Worm (Caenorhabditis elegans) whole organism, L4 larva: ENCODE measurements around the gene R03H10.7.

Experiments used
- D1046.2 ChIP-seq: fragments of 200-800 bp; sonication (Bioruptor generic); IDR thresholded peaks from 2 replicates; pipeline ENCODE4 v1.3.6; 2022; ENCODE audit warnings: missing genetic modification characterization, missing compliant biosample characterization
- T26A8.4 ChIP-seq: fragments of 200-800 bp; sonication (Bioruptor generic); IDR thresholded peaks from 2 replicates; pipeline ENCODE4 v1.3.6; 2022; ENCODE audit warnings: missing genetic modification characterization, missing compliant biosample characterization
- Y48G9A.11 ChIP-seq: fragments of 200-800 bp; sonication (Bioruptor generic); IDR thresholded peaks from 2 replicates; pipeline ENCODE4 v1.3.6; 2022; ENCODE audit warnings: missing genetic modification reagents, missing genetic modification characterization, missing compliant biosample characterization
- aha-1 ChIP-seq: fragments of 150-350 bp; peaks from one replicate; lab custom pipeline; 2014; ENCODE audit warnings: missing biosample characterization, missing genetic modification characterization
- ceh-20 ChIP-seq: fragments of 200-800 bp; sonication (Bioruptor generic); IDR thresholded peaks from 2 replicates; pipeline ENCODE4 v1.3.6; 2022; ENCODE audit warnings: missing genetic modification reagents, missing genetic modification characterization, missing compliant biosample characterization
- daf-12 ChIP-seq: fragments of 150-350 bp; optimal IDR thresholded peaks from 2 replicates; lab custom pipeline; 2014; ENCODE audit warnings: missing biosample characterization, missing genetic modification reagents, missing genetic modification characterization
- daf-16 ChIP-seq, 3 experiments: sonication (generic microtip); optimal IDR thresholded peaks; 2 replicates each; lab custom pipeline; 2016 to 2017; ENCODE audit warnings: missing genetic modification characterization in 3 of 3, missing genetic modification reagents in 3 of 3, mild to moderate bottlenecking in 2 of 3, missing compliant biosample characterization in 2 of 3, missing biosample characterization in 1 of 3, moderate library complexity in 1 of 3
- daf-19 ChIP-seq: fragments of 200-800 bp; sonication (Bioruptor generic); conservative IDR thresholded peaks from 2 replicates; pipeline ENCODE4 v1.3.6; 2022; ENCODE audit warnings: missing genetic modification characterization, missing compliant biosample characterization
- dmd-8 ChIP-seq: fragments of 200-800 bp; sonication (Bioruptor generic); IDR thresholded peaks from 2 replicates; pipeline ENCODE4 v1.3.6; 2022; ENCODE audit warnings: missing genetic modification characterization, missing compliant biosample characterization
- dve-1 ChIP-seq: sonication (generic microtip); optimal IDR thresholded peaks from 2 replicates; lab custom pipeline; 2017; ENCODE audit warnings: antibody characterized with exemption, mild to moderate bottlenecking, missing genetic modification characterization, missing compliant biosample characterization; ENCODE audit not compliant: insufficient read depth
- hlh-11 ChIP-seq: fragments of 200-800 bp; sonication (Bioruptor generic); optimal IDR thresholded peaks from 2 replicates; lab custom pipeline; 2018; ENCODE audit warnings: mild to moderate bottlenecking, missing genetic modification characterization, missing compliant biosample characterization
- hmg-1.1 ChIP-seq: fragments of 200-800 bp; sonication (Bioruptor generic); IDR thresholded peaks from 2 replicates; pipeline ENCODE4 v1.3.6; 2022; ENCODE audit warnings: missing genetic modification reagents, missing genetic modification characterization, missing compliant biosample characterization
- lim-7 ChIP-seq: fragments of 200-800 bp; sonication (Bioruptor generic); IDR thresholded peaks from 2 replicates; pipeline ENCODE4 v1.3.6; 2022; ENCODE audit warnings: missing genetic modification characterization, missing compliant biosample characterization
- lin-29 ChIP-seq: fragments of 200-800 bp; sonication (Bioruptor generic); IDR thresholded peaks from 2 replicates; pipeline ENCODE4 v1.3.6; 2022; ENCODE audit warnings: missing genetic modification reagents, missing genetic modification characterization, missing compliant biosample characterization
- lin-39 ChIP-seq: fragments of 150-350 bp; optimal IDR thresholded peaks from 2 replicates; lab custom pipeline; 2014; ENCODE audit warnings: missing biosample characterization, missing genetic modification reagents, missing genetic modification characterization
- lir-3 ChIP-seq: sonication (generic microtip); optimal IDR thresholded peaks from 2 replicates; lab custom pipeline; 2016; ENCODE audit warnings: mild to moderate bottlenecking, missing genetic modification characterization, missing compliant biosample characterization
- madf-5 ChIP-seq, 2 experiments: fragments of 200-800 bp; sonication (Bioruptor generic); IDR thresholded peaks; 2 replicates each; pipeline ENCODE4 v1.3.6; 2022; ENCODE audit warnings: missing compliant biosample characterization in 2 of 2, missing genetic modification characterization in 2 of 2
- mdt-29 ChIP-seq: fragments of 200-800 bp; sonication (Bioruptor generic); IDR thresholded peaks from 2 replicates; pipeline ENCODE4 v1.3.6; 2022; ENCODE audit warnings: missing genetic modification reagents, missing genetic modification characterization, missing compliant biosample characterization
- mep-1 ChIP-seq: fragments of 150-350 bp; sonication (generic microtip); optimal IDR thresholded peaks from 3 replicates; lab custom pipeline; 2014; ENCODE audit warnings: missing biosample characterization, missing genetic modification characterization
- mxl-3 ChIP-seq: fragments of 200-800 bp; sonication (Bioruptor generic); optimal IDR thresholded peaks from 2 replicates; lab custom pipeline; 2018; ENCODE audit warnings: mild to moderate bottlenecking, missing genetic modification characterization, missing compliant biosample characterization
- nhr-10 ChIP-seq: fragments of 150-350 bp; optimal IDR thresholded peaks from 2 replicates; lab custom pipeline; 2014; ENCODE audit warnings: missing biosample characterization, missing genetic modification characterization
- nhr-102 ChIP-seq: sonication (generic microtip); optimal IDR thresholded peaks from 2 replicates; lab custom pipeline; 2016; ENCODE audit warnings: mild to moderate bottlenecking, missing genetic modification characterization, moderate library complexity, missing compliant biosample characterization
- nhr-111 ChIP-seq: fragments of 200-800 bp; sonication (Bioruptor generic); optimal IDR thresholded peaks from 2 replicates; lab custom pipeline; 2018; ENCODE audit warnings: mild to moderate bottlenecking, missing genetic modification characterization, missing compliant biosample characterization
- nhr-25 ChIP-seq: sonication (generic microtip); optimal IDR thresholded peaks from 2 replicates; lab custom pipeline; 2017; ENCODE audit warnings: missing genetic modification characterization, mild to moderate bottlenecking, missing compliant biosample characterization, antibody characterized with exemption, moderate library complexity, borderline replicate concordance; ENCODE audit not compliant: insufficient read depth
- nhr-28 ChIP-seq: fragments of 150-350 bp; optimal IDR thresholded peaks from 2 replicates; lab custom pipeline; 2014; ENCODE audit warnings: missing biosample characterization, missing genetic modification characterization
- nhr-48 ChIP-seq: sonication (generic microtip); optimal IDR thresholded peaks from 2 replicates; lab custom pipeline; 2016; ENCODE audit warnings: mild to moderate bottlenecking, missing genetic modification characterization, missing compliant biosample characterization
- nhr-6 ChIP-seq: fragments of 150-350 bp; optimal IDR thresholded peaks from 2 replicates; lab custom pipeline; 2014; ENCODE audit warnings: missing biosample characterization, missing genetic modification characterization
- php-3 ChIP-seq: fragments of 200-800 bp; sonication (Bioruptor generic); IDR thresholded peaks from 2 replicates; pipeline ENCODE4 v1.3.6; 2022; ENCODE audit warnings: missing genetic modification reagents, missing genetic modification characterization, missing compliant biosample characterization
- pqm-1 ChIP-seq: sonication (generic microtip); optimal IDR thresholded peaks from 2 replicates; lab custom pipeline; 2017; ENCODE audit warnings: missing biosample characterization, missing genetic modification characterization
- set-16 ChIP-seq: fragments of 200-800 bp; sonication (Bioruptor generic); IDR thresholded peaks from 2 replicates; pipeline ENCODE4 v1.3.6; 2022; ENCODE audit warnings: missing genetic modification reagents, missing genetic modification characterization, missing compliant biosample characterization
- unc-39 ChIP-seq: sonication (generic microtip); optimal IDR thresholded peaks from 2 replicates; lab custom pipeline; 2017; ENCODE audit warnings: missing biosample characterization, missing genetic modification characterization
- zag-1 ChIP-seq: fragments of 150-350 bp; optimal IDR thresholded peaks from 2 replicates; lab custom pipeline; 2014; ENCODE audit warnings: missing biosample characterization, missing genetic modification characterization
- zfp-3 ChIP-seq: fragments of 200-800 bp; sonication (Bioruptor generic); conservative IDR thresholded peaks from 2 replicates; pipeline ENCODE4 v1.3.6; 2022; ENCODE audit warnings: missing genetic modification reagents, missing genetic modification characterization, missing compliant biosample characterization
- zip-11 ChIP-seq: fragments of 200-800 bp; sonication (Bioruptor generic); IDR thresholded peaks from 2 replicates; pipeline ENCODE4 v1.3.6; 2022; ENCODE audit warnings: missing genetic modification characterization, missing compliant biosample characterization

Gene R03H10.7

DNA sequence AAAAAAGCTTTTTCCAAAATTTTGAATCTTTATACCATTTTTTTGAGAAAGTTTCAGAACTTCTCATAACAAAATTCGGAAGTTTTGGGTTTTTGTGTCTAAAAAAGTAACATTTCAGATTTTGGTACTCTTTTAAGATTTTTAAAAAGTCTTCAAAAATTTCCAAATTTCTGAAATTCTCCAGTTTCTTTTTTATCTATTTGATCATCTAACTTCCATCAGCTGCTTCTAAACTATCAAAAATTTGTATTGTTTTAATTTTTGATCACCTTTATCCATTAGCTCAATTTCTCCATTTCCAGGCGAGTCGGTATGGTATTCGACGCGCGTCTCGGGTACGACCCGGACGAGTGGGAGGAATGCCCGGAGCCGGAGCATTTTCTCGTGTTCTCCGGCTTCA is 7.6 kb upstream of the R03H10.7 start, which contains the start of gene cpna-1:
Gene cpna-1, plus strand, starts transcription at position 301 of the 400 bp plus-strand sequence.
- TF ChIP-seq set-16 (GFP tag; lab: Robert Waterston, UW) (0 out of 2 replicates have a peak, but pooled peaks have one; percentile 33), nhr-111 (no peak), nhr-48 (tag; lab: Kevin White, UChicago) (no peak), zfp-3 (GFP tag; lab: Robert Waterston, UW) (no peak)
- TF ChIP-seq, all 104 proteins: peak for 1

DNA sequence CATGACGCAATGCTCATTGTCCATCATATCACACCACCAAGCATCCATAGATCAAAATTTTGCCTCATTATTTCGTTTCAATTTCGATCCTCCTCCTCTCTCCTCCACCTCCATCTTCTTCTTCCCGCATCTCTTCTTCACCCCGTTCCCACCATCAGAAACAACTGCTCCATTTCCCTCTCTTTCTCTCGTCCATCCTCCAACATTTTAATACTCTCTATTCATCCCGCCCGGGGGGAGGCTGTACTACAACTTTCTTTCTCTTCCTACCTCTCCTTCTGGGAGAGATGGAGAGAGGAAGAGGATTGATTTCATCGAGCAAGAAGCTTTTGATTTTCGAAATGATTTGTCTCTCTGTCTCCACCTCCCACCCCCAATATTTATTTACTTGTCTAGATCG is 5.2 kb upstream of the R03H10.7 start:
- TF ChIP-seq daf-16 (GFP tag; optimal IDR thresholded peaks at IDR 0.05; lab: Kevin White, UChicago) (peak in 1 of 2 experiments; percentile 21), daf-16 (tag; optimal IDR thresholded peaks at IDR 0.05; lab: Kevin White, UChicago) (no peak), hmg-1.1 (GFP tag; lab: Robert Waterston, UW) (0 out of 2 replicates have a peak, but pooled peaks have one; percentile 22), nhr-6 (tag; lab: Kevin White, UChicago) (no peak), D1046.2 (GFP tag; lab: Robert Waterston, UW) (no peak), madf-5 (GFP tag; IDR thresholded peaks at IDR 0.05; lab: Robert Waterston, UW) (no peak), nhr-28 (tag; lab: Kevin White, UChicago) (peak; percentile 8)

DNA sequence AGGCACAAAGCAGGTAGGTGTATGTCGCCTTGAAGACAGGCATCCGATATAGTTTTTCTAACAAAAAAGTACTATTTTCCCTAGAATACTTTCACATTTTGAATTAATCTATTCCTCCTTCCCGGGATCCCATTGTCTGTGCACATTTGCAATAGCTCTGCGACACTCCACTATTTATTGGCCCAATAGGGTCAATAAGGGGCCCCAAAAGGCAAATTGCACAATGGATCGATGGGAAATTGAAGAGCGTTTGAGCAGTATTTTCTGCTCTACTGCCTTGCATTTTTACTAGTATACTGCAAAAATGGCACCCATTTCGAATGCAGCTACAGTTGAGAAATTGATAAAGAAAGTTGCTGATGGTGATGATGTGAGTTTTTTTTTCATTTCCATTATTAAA is 3.6 kb upstream of the R03H10.7 start, which contains the start of gene R03H10.11:
Gene R03H10.11, plus strand, starts transcription at position 301 of the 400 bp plus-strand sequence.
- TF ChIP-seq nhr-102 (tag; lab: Kevin White, UChicago), result no peak
- TF ChIP-seq zag-1, result no peak
- no peak for TF ChIP-seq lir-3
- no peak for TF ChIP-seq mxl-3 (GFP tag; lab: Kevin White, UChicago)
- no peak for TF ChIP-seq unc-39 (tag; lab: Kevin White, UChicago)
- TF ChIP-seq lim-7 (GFP tag; lab: Robert Waterston, UW), result no peak
- no peak for TF ChIP-seq nhr-25 (tag; lab: Kevin White, UChicago)
- no peak for TF ChIP-seq daf-12 (tag; lab: Kevin White, UChicago)
- no peak for TF ChIP-seq D1046.2 (GFP tag; lab: Robert Waterston, UW)
- TF ChIP-seq lin-39 (tag; lab: Kevin White, UChicago), result no peak
- TF ChIP-seq pqm-1, result no peak
- no peak for TF ChIP-seq lin-29 (GFP tag; lab: Robert Waterston, UW)
- TF ChIP-seq mdt-29 (GFP tag; lab: Robert Waterston, UW), result no peak
- TF ChIP-seq ceh-20 (GFP tag; lab: Robert Waterston, UW), result no peak
- no peak for TF ChIP-seq php-3 (GFP tag; lab: Robert Waterston, UW)
- no peak for TF ChIP-seq zip-11 (GFP tag; lab: Robert Waterston, UW)

DNA sequence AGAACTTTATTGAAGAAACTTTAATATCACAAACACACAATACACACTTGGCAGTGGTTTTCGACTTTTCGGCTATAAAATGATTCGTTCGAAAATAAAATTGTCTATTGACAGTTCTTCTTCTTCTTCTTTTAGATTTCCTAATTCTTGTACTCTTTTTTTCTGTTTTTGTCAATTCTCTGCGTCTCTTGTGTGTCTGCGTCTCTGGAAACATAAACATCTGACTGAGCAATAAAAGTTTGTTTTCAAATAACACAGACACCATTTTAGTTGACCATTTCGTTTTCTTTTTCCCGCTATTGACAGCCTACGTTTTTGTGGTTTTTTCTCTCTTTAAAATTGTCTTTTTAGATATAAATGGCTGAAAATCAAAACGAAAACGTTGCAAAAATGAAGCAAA is 1.2 kb upstream of the R03H10.7 start, which contains the start of gene R03H10.1:
Gene R03H10.1, plus strand, starts transcription at position 352 of the 400 bp plus-strand sequence.
- TF ChIP-seq daf-16 (GFP tag; optimal IDR thresholded peaks at IDR 0.05; lab: Kevin White, UChicago), result no peak
- TF ChIP-seq daf-16 (tag; optimal IDR thresholded peaks at IDR 0.05; lab: Kevin White, UChicago), result peak; percentile 89
- peak; percentile 21 for TF ChIP-seq hlh-11
- no peak for TF ChIP-seq Y48G9A.11 (GFP tag; lab: Robert Waterston, UW)
- peak; percentile 76 for TF ChIP-seq aha-1 (tag; lab: Kevin White, UChicago)
- TF ChIP-seq mep-1, result no peak
- no peak for TF ChIP-seq nhr-10 (tag; lab: Kevin White, UChicago)
- no peak for TF ChIP-seq lir-3
- TF ChIP-seq dve-1 (tag; lab: Kevin White, UChicago), result peak; percentile 66
- TF ChIP-seq daf-19 (GFP tag; lab: Robert Waterston, UW), result no peak
- no peak for TF ChIP-seq dmd-8 (GFP tag; lab: Robert Waterston, UW)
- peak; percentile 71 for TF ChIP-seq php-3 (GFP tag; lab: Robert Waterston, UW)
- no peak for TF ChIP-seq T26A8.4 (GFP tag; lab: Robert Waterston, UW)
- peak; percentile 14 for TF ChIP-seq nhr-28 (tag; lab: Kevin White, UChicago)
